Worm (Caenorhabditis elegans) whole organism, L3 larva: Measurements from ENCODE around the gene F13E6.2.

Source experiments
- R02D3.7 ChIP-seq: fragments of 150-350 bp; optimal IDR thresholded peaks from 2 replicates; lab custom pipeline; 2014; ENCODE audit warnings: missing biosample characterization, missing genetic modification characterization
- ZK546.5 ChIP-seq: sonication (generic microtip); optimal IDR thresholded peaks from 2 replicates; lab custom pipeline; 2017; ENCODE audit warnings: missing biosample characterization, missing genetic modification characterization
- aly-2 ChIP-seq: fragments of 150-350 bp; optimal IDR thresholded peaks from 2 replicates; lab custom pipeline; 2014; ENCODE audit warnings: missing biosample characterization, missing genetic modification characterization
- ama-1 ChIP-seq: fragments of 150-350 bp; optimal IDR thresholded peaks from 2 replicates; lab custom pipeline; 2018
- ceh-16 ChIP-seq: sonication (generic microtip); optimal IDR thresholded peaks from 2 replicates; lab custom pipeline; 2017; ENCODE audit warnings: missing biosample characterization, missing genetic modification characterization
- ceh-28 ChIP-seq: fragments of 150-350 bp; optimal IDR thresholded peaks from 2 replicates; lab custom pipeline; 2014; ENCODE audit warnings: missing biosample characterization, missing genetic modification reagents, missing genetic modification characterization
- ceh-9 ChIP-seq: sonication (generic microtip); optimal IDR thresholded peaks from 2 replicates; lab custom pipeline; 2018; ENCODE audit warnings: missing biosample characterization, missing genetic modification characterization
- daf-12 ChIP-seq: fragments of 150-350 bp; optimal IDR thresholded peaks from 2 replicates; lab custom pipeline; 2014; ENCODE audit warnings: missing biosample characterization, missing genetic modification reagents, missing genetic modification characterization
- egl-5 ChIP-seq: fragments of 150-350 bp; optimal IDR thresholded peaks from 2 replicates; lab custom pipeline; 2017; ENCODE audit warnings: missing biosample characterization, missing genetic modification reagents, missing genetic modification characterization, inconsistent platforms
- elt-2 ChIP-seq: sonication (generic microtip); optimal IDR thresholded peaks from 2 replicates; lab custom pipeline; 2016; ENCODE audit warnings: missing genetic modification reagents, mild to moderate bottlenecking, missing genetic modification characterization, missing compliant biosample characterization
- elt-3 ChIP-seq, 3 experiments: fragments of 150-350 bp in 1 of 3; sonication (generic microtip) in 2 of 3; optimal IDR thresholded peaks; 2 replicates in 2 of 3; 4 replicates in 1 of 3; lab custom pipeline; 2014 to 2017; ENCODE audit warnings: missing biosample characterization in 3 of 3, missing genetic modification characterization in 3 of 3
- eor-1 ChIP-seq, 2 experiments: fragments of 150-350 bp; optimal IDR thresholded peaks; 2 replicates each; lab custom pipeline; 2014 to 2018; ENCODE audit warnings: missing biosample characterization in 2 of 2, missing genetic modification characterization in 2 of 2
- fkh-10 ChIP-seq: sonication (generic microtip); optimal IDR thresholded peaks from 2 replicates; lab custom pipeline; 2017; ENCODE audit warnings: missing biosample characterization, missing genetic modification reagents, missing genetic modification characterization
- fkh-2 ChIP-seq: fragments of 150-350 bp; optimal IDR thresholded peaks from 2 replicates; lab custom pipeline; 2014; ENCODE audit warnings: missing biosample characterization, missing genetic modification reagents, missing genetic modification characterization
- fos-1 ChIP-seq: fragments of 150-350 bp; optimal IDR thresholded peaks from 2 replicates; lab custom pipeline; 2014; ENCODE audit warnings: missing biosample characterization, missing genetic modification characterization
- hmg-11 ChIP-seq: sonication (generic microtip); optimal IDR thresholded peaks from 2 replicates; lab custom pipeline; 2016; ENCODE audit warnings: missing genetic modification characterization, missing compliant biosample characterization
- jun-1 ChIP-seq: fragments of 150-350 bp; optimal IDR thresholded peaks from 2 replicates; lab custom pipeline; 2014; ENCODE audit warnings: missing biosample characterization, missing genetic modification reagents, missing genetic modification characterization
- lin-15B ChIP-seq: fragments of 150-350 bp; optimal IDR thresholded peaks from 2 replicates; lab custom pipeline; 2014; ENCODE audit warnings: missing biosample characterization, missing genetic modification characterization
- lin-39 ChIP-seq: fragments of 150-350 bp; optimal IDR thresholded peaks from 2 replicates; lab custom pipeline; 2018; ENCODE audit warnings: missing biosample characterization, missing genetic modification reagents, missing genetic modification characterization
- lsy-12 ChIP-seq: sonication (generic microtip); optimal IDR thresholded peaks from 2 replicates; lab custom pipeline; 2016; ENCODE audit warnings: mild to moderate bottlenecking, missing genetic modification characterization, missing compliant biosample characterization
- mdl-1 ChIP-seq: fragments of 150-350 bp; optimal IDR thresholded peaks from 2 replicates; lab custom pipeline; 2014; ENCODE audit warnings: missing biosample characterization, missing genetic modification characterization
- nfya-1 ChIP-seq: sonication (generic microtip); optimal IDR thresholded peaks from 2 replicates; lab custom pipeline; 2017; ENCODE audit warnings: missing genetic modification characterization, mild to moderate bottlenecking, missing compliant biosample characterization, antibody characterized with exemption, moderate library complexity; ENCODE audit not compliant: insufficient read depth
- nhr-11 ChIP-seq: fragments of 150-350 bp; optimal IDR thresholded peaks from 2 replicates; lab custom pipeline; 2014; ENCODE audit warnings: missing biosample characterization, missing genetic modification characterization
- nhr-12 ChIP-seq: fragments of 150-350 bp; optimal IDR thresholded peaks from 2 replicates; lab custom pipeline; 2014; ENCODE audit warnings: missing biosample characterization, missing genetic modification characterization
- nhr-23 ChIP-seq: fragments of 150-350 bp; optimal IDR thresholded peaks from 2 replicates; lab custom pipeline; 2014; ENCODE audit warnings: missing biosample characterization, missing genetic modification reagents, missing genetic modification characterization
- nhr-237 ChIP-seq: fragments of 150-350 bp; optimal IDR thresholded peaks from 2 replicates; lab custom pipeline; 2014; ENCODE audit warnings: missing biosample characterization, missing genetic modification characterization
- nhr-25 ChIP-seq: sonication (generic microtip); optimal IDR thresholded peaks from 2 replicates; lab custom pipeline; 2017; ENCODE audit warnings: missing biosample characterization, missing genetic modification characterization
- nhr-43 ChIP-seq: sonication (generic microtip); optimal IDR thresholded peaks from 2 replicates; lab custom pipeline; 2016; ENCODE audit warnings: mild to moderate bottlenecking, missing genetic modification characterization, missing compliant biosample characterization; ENCODE audit not compliant: poor library complexity, severe bottlenecking
- nhr-67 ChIP-seq: fragments of 150-350 bp; optimal IDR thresholded peaks from 2 replicates; lab custom pipeline; 2014; ENCODE audit warnings: missing biosample characterization, missing genetic modification characterization
- pha-4 ChIP-seq: fragments of 150-350 bp; optimal IDR thresholded peaks from 2 replicates; lab custom pipeline; 2014; ENCODE audit warnings: missing biosample characterization, missing genetic modification reagents, missing genetic modification characterization
- pqm-1 ChIP-seq: fragments of 150-350 bp; optimal IDR thresholded peaks from 2 replicates; lab custom pipeline; 2017; ENCODE audit warnings: missing biosample characterization, missing genetic modification characterization, inconsistent platforms
- sea-2 ChIP-seq: fragments of 150-350 bp; sonication (generic microtip); optimal IDR thresholded peaks from 4 replicates; lab custom pipeline; 2014; ENCODE audit warnings: missing biosample characterization, missing genetic modification reagents, missing genetic modification characterization
- tbx-2 ChIP-seq: sonication (generic microtip); optimal IDR thresholded peaks from 2 replicates; lab custom pipeline; 2016; ENCODE audit warnings: mild to moderate bottlenecking, missing genetic modification characterization, missing compliant biosample characterization
- unc-39 ChIP-seq: sonication (generic microtip); optimal IDR thresholded peaks from 4 replicates; lab custom pipeline; 2017; ENCODE audit warnings: missing biosample characterization, missing genetic modification characterization
- unc-62 ChIP-seq: fragments of 150-350 bp; sonication (generic microtip); optimal IDR thresholded peaks from 4 replicates; lab custom pipeline; 2014; ENCODE audit warnings: missing biosample characterization, missing genetic modification reagents, missing genetic modification characterization
- zag-1 ChIP-seq: fragments of 150-350 bp; optimal IDR thresholded peaks from 2 replicates; lab custom pipeline; 2014; ENCODE audit warnings: missing biosample characterization, missing genetic modification characterization
- ztf-11 ChIP-seq: fragments of 150-350 bp; optimal IDR thresholded peaks from 2 replicates; lab custom pipeline; 2014; ENCODE audit warnings: missing biosample characterization, missing genetic modification characterization

F13E6.2 gene

ce11 chrX:10689729-10690128, 15.6 kb upstream of the F13E6.2 start:
- TF ChIP-seq lsy-12 (tag; lab: Kevin White, UChicago): peak; percentile 40
- peak; percentile 7 for TF ChIP-seq nhr-25
- no peak for TF ChIP-seq nhr-23 (tag; lab: Kevin White, UChicago)
- TF ChIP-seq pha-4 (tag; lab: Kevin White, UChicago): peak; percentile 64

ce11 chrX:10688311-10688710, 14.2 kb upstream of the F13E6.2 start:
- TF ChIP-seq ama-1 (lab: Kevin White, UChicago) (peak; percentile 72), daf-12 (no peak), tbx-2 (tag; lab: Kevin White, UChicago) (no peak), hmg-11 (no peak), jun-1 (tag; lab: Kevin White, UChicago) (no peak), zag-1 (tag; lab: Kevin White, UChicago) (no peak), elt-3 (tag; optimal IDR thresholded peaks at IDR 0.05; lab: Kevin White, UChicago) (peak in 1 of 3 experiments; percentile 32), fkh-2 (tag; lab: Kevin White, UChicago) (no peak), pha-4 (tag; lab: Kevin White, UChicago) (no peak), nhr-11 (no peak), unc-62 (GFP tag; lab: Kevin White, UChicago) (no peak), R02D3.7 (tag; lab: Kevin White, UChicago) (no peak), unc-39 (tag; lab: Kevin White, UChicago) (no peak), ceh-9 (no peak), lsy-12 (tag; lab: Kevin White, UChicago) (peak; percentile 64), nhr-237 (tag; lab: Kevin White, UChicago) (no peak), ztf-11 (tag; lab: Kevin White, UChicago) (no peak), nhr-23 (tag; lab: Kevin White, UChicago) (peak; percentile 22), fkh-10 (GFP tag; lab: Kevin White, UChicago) (no peak), nhr-25 (peak; percentile 75), lin-39 (tag; lab: Kevin White, UChicago) (no peak), egl-5 (no peak), ceh-16 (tag; lab: Kevin White, UChicago) (no peak), nhr-43 (tag; lab: Kevin White, UChicago) (no peak), nhr-12 (tag; lab: Kevin White, UChicago) (no peak), ceh-28 (tag; lab: Kevin White, UChicago) (no peak), nfya-1 (tag; lab: Kevin White, UChicago) (peak; percentile 52), nhr-67 (tag; lab: Kevin White, UChicago) (no peak)

- TF ChIP-seq lin-15B (tag; lab: Kevin White, UChicago): no peak
- TF ChIP-seq unc-62 (GFP tag; lab: Kevin White, UChicago): no peak
- TF ChIP-seq pha-4 (tag; lab: Kevin White, UChicago): peak; percentile 57
- peak; percentile 74 for TF ChIP-seq elt-2 (tag; lab: Kevin White, UChicago)
- no peak for TF ChIP-seq R02D3.7 (tag; lab: Kevin White, UChicago)
- no peak for TF ChIP-seq daf-12
- peak; percentile 13 for TF ChIP-seq ama-1 (lab: Kevin White, UChicago)
- peak; percentile 6 for TF ChIP-seq jun-1 (tag; lab: Kevin White, UChicago)
- TF ChIP-seq fkh-10 (GFP tag; lab: Kevin White, UChicago): no peak
- peak; percentile 31 for TF ChIP-seq lsy-12 (tag; lab: Kevin White, UChicago)
- no peak for TF ChIP-seq sea-2 (GFP tag; lab: Kevin White, UChicago)
- TF ChIP-seq lin-39 (tag; lab: Kevin White, UChicago): no peak
- peak; percentile 87 for TF ChIP-seq pqm-1 (tag; lab: Kevin White, UChicago)
- TF ChIP-seq, all 47 proteins: peak for 6
These were observed 13.2 kb upstream of the F13E6.2 start for ce11 chrX:10687317-10687716.

- TF ChIP-seq lsy-12 (tag; lab: Kevin White, UChicago): peak; percentile 31
- no peak for TF ChIP-seq egl-5
- TF ChIP-seq nhr-25: peak; percentile 54
- TF ChIP-seq zag-1 (tag; lab: Kevin White, UChicago): no peak
- no peak for TF ChIP-seq hmg-11
- TF ChIP-seq aly-2 (tag; lab: Kevin White, UChicago): no peak
- TF ChIP-seq mdl-1 (tag; lab: Kevin White, UChicago): no peak
- TF ChIP-seq nhr-23 (tag; lab: Kevin White, UChicago): peak; percentile 69
- no peak for TF ChIP-seq lin-39 (tag; lab: Kevin White, UChicago)
- TF ChIP-seq ZK546.5 (tag; lab: Kevin White, UChicago): no peak
- no peak for TF ChIP-seq pha-4 (tag; lab: Kevin White, UChicago)
- no peak for TF ChIP-seq daf-12
- TF ChIP-seq ceh-28 (tag; lab: Kevin White, UChicago): peak; percentile 3
- TF ChIP-seq fkh-10 (GFP tag; lab: Kevin White, UChicago): no peak
- TF ChIP-seq nhr-43 (tag; lab: Kevin White, UChicago): peak; percentile 13
- no peak for TF ChIP-seq fos-1 (tag; lab: Kevin White, UChicago)
- no peak for TF ChIP-seq eor-1 (tag; optimal IDR thresholded peaks at IDR 0.05; lab: Kevin White, UChicago)
- TF ChIP-seq jun-1 (tag; lab: Kevin White, UChicago): peak; percentile 45
- TF ChIP-seq, all 47 proteins: peak for 6
These were observed 12.4 kb upstream of the F13E6.2 start for ce11 chrX:10686487-10686886.
